Worm (Caenorhabditis elegans) whole organism, young adult: ENCODE results near the gene C04A11.5.
A peak's percentile ranks its signal among the peaks of the same experiment; 100 is the strongest.

Experiments used
- F55B11.4 ChIP-seq: sonication (generic microtip); optimal IDR thresholded peaks from 2 replicates; lab custom pipeline; 2016; ENCODE audit warnings: missing compliant biosample characterization, missing genetic modification characterization, borderline replicate concordance; ENCODE audit not compliant: insufficient read depth
- K12H6.12 ChIP-seq: fragments of 200-800 bp; sonication (Bioruptor generic); optimal IDR thresholded peaks from 2 replicates; lab custom pipeline; 2018; ENCODE audit warnings: mild to moderate bottlenecking, missing genetic modification characterization, missing compliant biosample characterization
- T26A5.8 ChIP-seq: sonication (generic microtip); optimal IDR thresholded peaks from 2 replicates; lab custom pipeline; 2016; ENCODE audit warnings: missing genetic modification characterization, missing compliant biosample characterization
- atf-7 ChIP-seq: sonication (generic microtip); optimal IDR thresholded peaks from 2 replicates; lab custom pipeline; 2017; ENCODE audit warnings: mild to moderate bottlenecking, missing genetic modification characterization, missing compliant biosample characterization
- gei-17 ChIP-seq: fragments of 200-800 bp; sonication (Bioruptor generic); optimal IDR thresholded peaks from 2 replicates; lab custom pipeline; 2018; ENCODE audit warnings: mild to moderate bottlenecking, missing genetic modification characterization, missing compliant biosample characterization
- lin-54 ChIP-seq: fragments of 200-800 bp; sonication (Bioruptor generic); optimal IDR thresholded peaks from 2 replicates; lab custom pipeline; 2018; ENCODE audit warnings: mild to moderate bottlenecking, missing genetic modification characterization, missing compliant biosample characterization
- mes-4 ChIP-seq: sonication (generic microtip); optimal IDR thresholded peaks from 2 replicates; lab custom pipeline; 2016; ENCODE audit warnings: missing genotype, missing genetic modification characterization, missing compliant biosample characterization
- nhr-120 ChIP-seq: fragments of 200-800 bp; sonication (Bioruptor generic); IDR thresholded peaks from 2 replicates; pipeline ENCODE4 v1.3.6; 2022; ENCODE audit warnings: missing genetic modification characterization, missing compliant biosample characterization
- rcor-1 ChIP-seq: fragments of 200-800 bp; sonication (Bioruptor generic); IDR thresholded peaks from 2 replicates; pipeline ENCODE4 v1.3.6; 2022; ENCODE audit warnings: missing genetic modification reagents, missing genetic modification characterization, missing compliant biosample characterization
- sea-2 ChIP-seq: fragments of 200-800 bp; sonication (Bioruptor generic); IDR thresholded peaks from 2 replicates; pipeline ENCODE4 v1.3.6; 2022; ENCODE audit warnings: missing genetic modification characterization, missing compliant biosample characterization
- snpc-4 ChIP-seq, 5 experiments: fragments of 150-350 bp in 1 of 5; sonication (generic microtip) in 4 of 5; optimal IDR thresholded peaks; 2 replicates each; lab custom pipeline; 2014 to 2018; ENCODE audit warnings: missing genetic modification characterization in 5 of 5, missing biosample characterization in 3 of 5, antibody characterized with exemption in 2 of 5, mild to moderate bottlenecking in 2 of 5, missing compliant biosample characterization in 2 of 5, missing genotype in 2 of 5, moderate library complexity in 2 of 5, missing genetic modification reagents in 1 of 5
- tbp1 ChIP-seq: fragments of 200-800 bp; sonication (Bioruptor generic); optimal IDR thresholded peaks from 2 replicates; lab custom pipeline; 2018; ENCODE audit warnings: mild to moderate bottlenecking, missing genetic modification characterization, missing compliant biosample characterization
- unc-130 ChIP-seq: sonication (generic microtip); optimal IDR thresholded peaks from 2 replicates; lab custom pipeline; 2016; ENCODE audit warnings: missing genetic modification reagents, missing genetic modification characterization, missing compliant biosample characterization

DNA sequence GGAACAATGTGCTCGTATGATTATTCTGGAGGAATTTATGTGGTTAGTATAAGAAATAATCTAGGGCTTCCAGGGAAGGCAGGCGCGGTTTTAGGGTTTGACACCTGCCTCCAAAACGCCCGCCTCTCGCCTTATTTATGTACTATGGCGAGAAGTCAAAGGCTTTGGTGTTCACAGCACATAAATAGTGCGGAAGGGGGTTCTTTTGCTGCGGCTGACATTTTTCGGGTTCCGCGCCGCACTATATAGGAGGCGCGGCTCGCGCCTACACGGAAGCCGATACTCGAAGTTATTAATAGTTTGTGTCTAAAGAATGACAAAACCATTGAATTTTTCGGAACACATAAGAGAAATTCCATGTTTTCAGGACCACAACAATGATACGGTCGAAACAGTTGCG lies 25.9 kb downstream of the C04A11.5 start:
- TF ChIP-seq tbp1 (GFP tag; lab: Kevin White, UChicago) (no peak), atf-7 (tag; lab: Kevin White, UChicago) (no peak), mes-4 (tag; lab: Kevin White, UChicago) (no peak), gei-17 (GFP tag; lab: Kevin White, UChicago) (no peak), rcor-1 (GFP tag; lab: Robert Waterston, UW) (no peak), K12H6.12 (tag; lab: Kevin White, UChicago) (no peak), nhr-120 (GFP tag; lab: Robert Waterston, UW) (no peak), F55B11.4 (tag; lab: Kevin White, UChicago) (no peak), sea-2 (GFP tag; lab: Robert Waterston, UW) (no peak), unc-130 (GFP tag; lab: Kevin White, UChicago) (no peak), lin-54 (GFP tag; lab: Kevin White, UChicago) (no peak), snpc-4 (GFP tag; optimal IDR thresholded peaks at IDR 0.05; lab: Kevin White, UChicago) (peak; percentile 43), snpc-4 (tag; optimal IDR thresholded peaks at IDR 0.05; lab: Kevin White, UChicago) (peak in 3 of 4 experiments; percentile 65 to 90 (median 88)), T26A5.8 (tag; lab: Kevin White, UChicago) (no peak)
